Worm (Caenorhabditis elegans) whole organism, L4 larva: ENCODE measurements around the gene act-1.

ENCODE experiments used
- F10B5.3 ChIP-seq: sonication (generic microtip); optimal IDR thresholded peaks from 2 replicates; lab custom pipeline; 2016; ENCODE audit warnings: mild to moderate bottlenecking, missing genetic modification characterization, missing compliant biosample characterization
- F26F4.8 ChIP-seq: fragments of 200-800 bp; sonication (Bioruptor generic); conservative IDR thresholded peaks from 2 replicates; pipeline ENCODE4 v1.3.6; 2022; ENCODE audit warnings: missing genetic modification characterization, missing compliant biosample characterization
- F44E2.7 ChIP-seq: fragments of 200-800 bp; sonication (Bioruptor generic); IDR thresholded peaks from 2 replicates; pipeline ENCODE4 v2.1.2; 2022; ENCODE audit warnings: missing genetic modification characterization, missing compliant biosample characterization
- F49E8.2 ChIP-seq: sonication (generic microtip); optimal IDR thresholded peaks from 2 replicates; lab custom pipeline; 2016; ENCODE audit warnings: missing compliant biosample characterization, mild to moderate bottlenecking, missing genetic modification characterization, borderline replicate concordance
- T20F7.1 ChIP-seq: fragments of 200-800 bp; sonication (Bioruptor generic); optimal IDR thresholded peaks from 2 replicates; lab custom pipeline; 2018; ENCODE audit warnings: mild to moderate bottlenecking, missing genetic modification characterization, missing compliant biosample characterization
- T26A8.4 ChIP-seq: fragments of 200-800 bp; sonication (Bioruptor generic); IDR thresholded peaks from 2 replicates; pipeline ENCODE4 v1.3.6; 2022; ENCODE audit warnings: missing genetic modification characterization, missing compliant biosample characterization
- Y75B8A.6 ChIP-seq: fragments of 200-800 bp; sonication (Bioruptor generic); IDR thresholded peaks from 2 replicates; pipeline ENCODE4 v1.3.6; 2022; ENCODE audit warnings: missing genetic modification reagents, missing genetic modification characterization, missing compliant biosample characterization
- ZK337.2 ChIP-seq: fragments of 200-800 bp; sonication (Bioruptor generic); IDR thresholded peaks from 2 replicates; pipeline ENCODE4 v1.3.6; 2022; ENCODE audit warnings: missing genetic modification reagents, missing genetic modification characterization, missing compliant biosample characterization
- aha-1 ChIP-seq: fragments of 150-350 bp; peaks from one replicate; lab custom pipeline; 2014; ENCODE audit warnings: missing biosample characterization, missing genetic modification characterization
- ama-1 ChIP-seq: fragments of 150-350 bp; optimal IDR thresholded peaks from 2 replicates; lab custom pipeline; 2014; ENCODE audit warnings: inconsistent platforms, mixed read lengths
- attf-4 ChIP-seq: sonication (generic microtip); optimal IDR thresholded peaks from 3 replicates; lab custom pipeline; 2017; ENCODE audit warnings: missing biosample characterization, missing genetic modification characterization
- ceh-20 ChIP-seq: fragments of 200-800 bp; sonication (Bioruptor generic); IDR thresholded peaks from 2 replicates; pipeline ENCODE4 v1.3.6; 2022; ENCODE audit warnings: missing genetic modification reagents, missing genetic modification characterization, missing compliant biosample characterization
- daf-16 ChIP-seq, 3 experiments: sonication (generic microtip); optimal IDR thresholded peaks; 2 replicates each; lab custom pipeline; 2016 to 2017; ENCODE audit warnings: missing genetic modification characterization in 3 of 3, missing genetic modification reagents in 3 of 3, mild to moderate bottlenecking in 2 of 3, missing compliant biosample characterization in 2 of 3, missing biosample characterization in 1 of 3, moderate library complexity in 1 of 3
- dpl-1 ChIP-seq: fragments of 150-350 bp; optimal IDR thresholded peaks from 2 replicates; lab custom pipeline; 2014; ENCODE audit warnings: missing biosample characterization, missing genetic modification reagents, missing genetic modification characterization
- dve-1 ChIP-seq: sonication (generic microtip); optimal IDR thresholded peaks from 2 replicates; lab custom pipeline; 2017; ENCODE audit warnings: antibody characterized with exemption, mild to moderate bottlenecking, missing genetic modification characterization, missing compliant biosample characterization; ENCODE audit not compliant: insufficient read depth
- egl-43 ChIP-seq: fragments of 200-800 bp; sonication (Bioruptor generic); IDR thresholded peaks from 2 replicates; pipeline ENCODE4 v1.3.6; 2022; ENCODE audit warnings: missing genetic modification reagents, missing genetic modification characterization, missing compliant biosample characterization
- hif-1 ChIP-seq, 2 experiments: sonication (generic microtip); optimal IDR thresholded peaks; 2 replicates each; lab custom pipeline; 2016 to 2017; ENCODE audit warnings: missing compliant biosample characterization in 2 of 2, missing genetic modification characterization in 2 of 2, missing genetic modification reagents in 2 of 2, missing genotype in 2 of 2, mild to moderate bottlenecking in 1 of 2
- hlh-11 ChIP-seq: fragments of 200-800 bp; sonication (Bioruptor generic); optimal IDR thresholded peaks from 2 replicates; lab custom pipeline; 2018; ENCODE audit warnings: mild to moderate bottlenecking, missing genetic modification characterization, missing compliant biosample characterization
- lin-1 ChIP-seq: fragments of 200-800 bp; sonication (Bioruptor generic); IDR thresholded peaks from 2 replicates; pipeline ENCODE4 v1.3.6; 2022; ENCODE audit warnings: missing genetic modification reagents, missing genetic modification characterization, missing compliant biosample characterization
- lsy-2 ChIP-seq, 2 experiments: fragments of 150-350 bp in 1 of 2; sonication (generic microtip) in 1 of 2; optimal IDR thresholded peaks; 2 replicates each; lab custom pipeline; 2014 to 2017; ENCODE audit warnings: missing biosample characterization in 2 of 2, missing genetic modification characterization in 2 of 2
- madf-9 ChIP-seq: fragments of 200-800 bp; sonication (Bioruptor generic); conservative IDR thresholded peaks from 2 replicates; pipeline ENCODE4 v1.3.6; 2022; ENCODE audit warnings: missing genetic modification reagents, missing genetic modification characterization, missing compliant biosample characterization
- mdl-1 ChIP-seq, 2 experiments: fragments of 150-350 bp in 1 of 2; sonication (generic microtip) in 1 of 2; optimal IDR thresholded peaks; 2 replicates each; lab custom pipeline; 2014 to 2017; ENCODE audit warnings: missing biosample characterization in 2 of 2, missing genetic modification characterization in 2 of 2
- mxl-2 ChIP-seq: fragments of 200-800 bp; sonication (Bioruptor generic); conservative IDR thresholded peaks from 2 replicates; pipeline ENCODE4 v1.3.6; 2022; ENCODE audit warnings: missing genetic modification reagents, missing genetic modification characterization, missing compliant biosample characterization
- mxl-3 ChIP-seq: fragments of 200-800 bp; sonication (Bioruptor generic); optimal IDR thresholded peaks from 2 replicates; lab custom pipeline; 2018; ENCODE audit warnings: mild to moderate bottlenecking, missing genetic modification characterization, missing compliant biosample characterization
- nhr-10 ChIP-seq: fragments of 150-350 bp; optimal IDR thresholded peaks from 2 replicates; lab custom pipeline; 2014; ENCODE audit warnings: missing biosample characterization, missing genetic modification characterization
- nhr-102 ChIP-seq: sonication (generic microtip); optimal IDR thresholded peaks from 2 replicates; lab custom pipeline; 2016; ENCODE audit warnings: mild to moderate bottlenecking, missing genetic modification characterization, moderate library complexity, missing compliant biosample characterization
- nhr-11 ChIP-seq: fragments of 150-350 bp; optimal IDR thresholded peaks from 2 replicates; lab custom pipeline; 2014; ENCODE audit warnings: missing biosample characterization, missing genetic modification characterization
- nhr-25 ChIP-seq: sonication (generic microtip); optimal IDR thresholded peaks from 2 replicates; lab custom pipeline; 2017; ENCODE audit warnings: missing genetic modification characterization, mild to moderate bottlenecking, missing compliant biosample characterization, antibody characterized with exemption, moderate library complexity, borderline replicate concordance; ENCODE audit not compliant: insufficient read depth
- nhr-28 ChIP-seq: fragments of 150-350 bp; optimal IDR thresholded peaks from 2 replicates; lab custom pipeline; 2014; ENCODE audit warnings: missing biosample characterization, missing genetic modification characterization
- nhr-42 ChIP-seq: fragments of 200-800 bp; sonication (Bioruptor generic); IDR thresholded peaks from 2 replicates; pipeline ENCODE4 v1.3.6; 2022; ENCODE audit warnings: missing genetic modification characterization, missing compliant biosample characterization
- nhr-48 ChIP-seq: sonication (generic microtip); optimal IDR thresholded peaks from 2 replicates; lab custom pipeline; 2016; ENCODE audit warnings: mild to moderate bottlenecking, missing genetic modification characterization, missing compliant biosample characterization
- nhr-76 ChIP-seq: fragments of 150-350 bp; optimal IDR thresholded peaks from 2 replicates; lab custom pipeline; 2014; ENCODE audit warnings: missing biosample characterization, missing genetic modification characterization
- pha-4 ChIP-seq, 2 experiments: fragments of 150-350 bp in 1 of 2; fragments of 200-800 bp in 1 of 2; sonication (Bioruptor generic) in 1 of 2; IDR thresholded peaks in 1 of 2; optimal IDR thresholded peaks in 1 of 2; 2 replicates each; pipeline versions ENCODE4 v1.3.6 to Lab custom; 2014 to 2022; ENCODE audit warnings: missing genetic modification characterization in 2 of 2, missing genetic modification reagents in 2 of 2, missing biosample characterization in 1 of 2, missing compliant biosample characterization in 1 of 2
- php-3 ChIP-seq: fragments of 200-800 bp; sonication (Bioruptor generic); IDR thresholded peaks from 2 replicates; pipeline ENCODE4 v1.3.6; 2022; ENCODE audit warnings: missing genetic modification reagents, missing genetic modification characterization, missing compliant biosample characterization
- rbr-2 ChIP-seq: sonication (generic microtip); optimal IDR thresholded peaks from 2 replicates; lab custom pipeline; 2016; ENCODE audit warnings: missing genotype, missing genetic modification characterization, missing compliant biosample characterization
- saeg-2 ChIP-seq: fragments of 200-800 bp; sonication (Bioruptor generic); IDR thresholded peaks from 2 replicates; pipeline ENCODE4 v1.3.6; 2022; ENCODE audit warnings: missing genetic modification reagents, missing genetic modification characterization, missing compliant biosample characterization
- set-16 ChIP-seq: fragments of 200-800 bp; sonication (Bioruptor generic); IDR thresholded peaks from 2 replicates; pipeline ENCODE4 v1.3.6; 2022; ENCODE audit warnings: missing genetic modification reagents, missing genetic modification characterization, missing compliant biosample characterization
- snpc-1.2 ChIP-seq: fragments of 200-800 bp; sonication (Bioruptor generic); IDR thresholded peaks from 2 replicates; pipeline ENCODE4 v1.3.6; 2022; ENCODE audit warnings: missing genetic modification reagents, missing genetic modification characterization, missing compliant biosample characterization
- spr-1 ChIP-seq: sonication (generic microtip); optimal IDR thresholded peaks from 2 replicates; lab custom pipeline; 2016; ENCODE audit warnings: mild to moderate bottlenecking, missing genetic modification characterization, missing compliant biosample characterization
- tag-97 ChIP-seq: fragments of 200-800 bp; sonication (Bioruptor generic); IDR thresholded peaks from 2 replicates; pipeline ENCODE4 v1.3.6; 2022; ENCODE audit warnings: missing genetic modification characterization, missing compliant biosample characterization
- tra-1 ChIP-seq: fragments of 200-800 bp; sonication (Bioruptor generic); IDR thresholded peaks from 2 replicates; pipeline ENCODE4 v1.3.6; 2022; ENCODE audit warnings: missing genetic modification reagents, missing genetic modification characterization, missing compliant biosample characterization
- unc-39 ChIP-seq: sonication (generic microtip); optimal IDR thresholded peaks from 2 replicates; lab custom pipeline; 2017; ENCODE audit warnings: missing biosample characterization, missing genetic modification characterization
- unc-62 ChIP-seq, 3 experiments: fragments of 150-350 bp in 1 of 3; sonication (generic microtip); optimal IDR thresholded peaks in 2 of 3; peaks in 1 of 3; 1 replicate in 1 of 3; 2 replicates in 2 of 3; lab custom pipeline; 2014 to 2017; ENCODE audit warnings: missing biosample characterization in 3 of 3, missing genetic modification characterization in 3 of 3, missing genetic modification reagents in 3 of 3, missing genotype in 1 of 3
- vab-7 ChIP-seq: fragments of 200-800 bp; sonication (Bioruptor generic); IDR thresholded peaks from 2 replicates; pipeline ENCODE4 v1.3.6; 2022; ENCODE audit warnings: missing genetic modification reagents, missing genetic modification characterization, missing compliant biosample characterization
- zfp-2 ChIP-seq: sonication (generic microtip); optimal IDR thresholded peaks from 2 replicates; lab custom pipeline; 2016; ENCODE audit warnings: mild to moderate bottlenecking, missing genetic modification characterization, missing compliant biosample characterization
- ztf-11 ChIP-seq: fragments of 150-350 bp; optimal IDR thresholded peaks from 2 replicates; lab custom pipeline; 2014; ENCODE audit warnings: missing biosample characterization, missing genetic modification characterization
- ztf-7 ChIP-seq: fragments of 150-350 bp; optimal IDR thresholded peaks from 2 replicates; lab custom pipeline; 2014; ENCODE audit warnings: missing biosample characterization, missing genetic modification characterization

Gene act-1

ce11 chrV:11065513-11065912, 15.3 kb upstream of the act-1 start, which contains the start of gene nlp-80:
Gene nlp-80, minus strand, starts transcription at chrV:11065613.
- TF ChIP-seq nhr-28 (no peak), ztf-11 (tag; lab: Kevin White, UChicago) (no peak), saeg-2 (GFP tag; lab: Robert Waterston, UW) (no peak), aha-1 (tag; lab: Kevin White, UChicago) (no peak), zfp-2 (tag; lab: Kevin White, UChicago) (no peak), snpc-1.2 (GFP tag; lab: Robert Waterston, UW) (no peak), nhr-25 (no peak), unc-39 (no peak), nhr-11 (no peak), F26F4.8 (GFP tag; lab: Robert Waterston, UW) (no peak), mxl-2 (GFP tag; lab: Robert Waterston, UW) (no peak), nhr-76 (tag; lab: Kevin White, UChicago) (no peak), rbr-2 (tag; lab: Kevin White, UChicago) (no peak)

- peak; percentile 21 for TF ChIP-seq nhr-48 (tag; lab: Kevin White, UChicago)
- TF ChIP-seq unc-62 (GFP tag; optimal IDR thresholded peaks at IDR 0.05 in 1 of 2; lab: Kevin White, UChicago), result no peak
- TF ChIP-seq unc-62 (tag; optimal IDR thresholded peaks at IDR 0.05; lab: Kevin White, UChicago), result no peak
- TF ChIP-seq mdl-1 (tag; optimal IDR thresholded peaks at IDR 0.05; lab: Kevin White, UChicago), result peak in 1 of 2 experiments; percentile 77
- peak in 1 of 2 experiments; percentile 27 for TF ChIP-seq hif-1 (tag; optimal IDR thresholded peaks at IDR 0.05; lab: Kevin White, UChicago)
- peak in 1 of 2 experiments; percentile 86 for TF ChIP-seq daf-16 (GFP tag; optimal IDR thresholded peaks at IDR 0.05; lab: Kevin White, UChicago)
- TF ChIP-seq daf-16 (tag; optimal IDR thresholded peaks at IDR 0.05; lab: Kevin White, UChicago), result peak; percentile 99
- no peak for TF ChIP-seq nhr-11
- peak; percentile 94 for TF ChIP-seq php-3 (GFP tag; lab: Robert Waterston, UW)
- peak; percentile 96 for TF ChIP-seq dve-1 (tag; lab: Kevin White, UChicago)
- no peak for TF ChIP-seq set-16 (GFP tag; lab: Robert Waterston, UW)
- TF ChIP-seq ceh-20 (GFP tag; lab: Robert Waterston, UW), result 0 out of 2 replicates have a peak, but pooled peaks have one; percentile 41
- no peak for TF ChIP-seq nhr-10 (tag; lab: Kevin White, UChicago)
- no peak for TF ChIP-seq ztf-7 (tag; lab: Kevin White, UChicago)
- peak; percentile 82 for TF ChIP-seq nhr-102 (tag; lab: Kevin White, UChicago)
- peak; percentile 52 for TF ChIP-seq lin-1 (GFP tag; lab: Robert Waterston, UW)
- no peak for TF ChIP-seq attf-4 (tag; lab: Kevin White, UChicago)
- TF ChIP-seq F44E2.7 (GFP tag; lab: Robert Waterston, UW), result no peak
- TF ChIP-seq F49E8.2, result no peak
- no peak for TF ChIP-seq egl-43
- TF ChIP-seq F10B5.3, result no peak
- peak; percentile 61; the same call in 1 of the 2 replicates for TF ChIP-seq tra-1 (GFP tag; lab: Robert Waterston, UW)
- peak in 1 of 2 experiments; percentile 53 for TF ChIP-seq lsy-2 (tag; optimal IDR thresholded peaks at IDR 0.05; lab: Kevin White, UChicago)
- no peak for TF ChIP-seq nhr-76 (tag; lab: Kevin White, UChicago)
- no peak for TF ChIP-seq ztf-11 (tag; lab: Kevin White, UChicago)
- peak; percentile 91 for TF ChIP-seq hlh-11 (tag; lab: Kevin White, UChicago)
- no peak for TF ChIP-seq ama-1 (lab: Kevin White, UChicago)
- TF ChIP-seq T20F7.1, result peak; percentile 58
- TF ChIP-seq nhr-42 (GFP tag; lab: Robert Waterston, UW), result 0 out of 2 replicates have a peak, but pooled peaks have one; percentile 5
- no peak for TF ChIP-seq pha-4 (GFP tag; IDR thresholded peaks at IDR 0.05; lab: Robert Waterston, UW)
- TF ChIP-seq pha-4 (tag; optimal IDR thresholded peaks at IDR 0.05; lab: Kevin White, UChicago), result peak; percentile 2
- TF ChIP-seq spr-1 (tag; lab: Kevin White, UChicago), result no peak
- no peak for TF ChIP-seq madf-9 (GFP tag; lab: Robert Waterston, UW)
- no peak for TF ChIP-seq tag-97 (GFP tag; lab: Robert Waterston, UW)
- TF ChIP-seq T26A8.4, result peak; percentile 36; the same call in 1 of the 2 replicates
- no peak for TF ChIP-seq dpl-1 (GFP tag; lab: Kevin White, UChicago)
- TF ChIP-seq saeg-2 (GFP tag; lab: Robert Waterston, UW), result peak; percentile 65; the same call in 1 of the 2 replicates
- peak; percentile 54 for TF ChIP-seq mxl-3 (GFP tag; lab: Kevin White, UChicago)
- no peak for TF ChIP-seq nhr-25
- no peak for TF ChIP-seq vab-7 (GFP tag; lab: Robert Waterston, UW)
- no peak for TF ChIP-seq ZK337.2 (GFP tag; lab: Robert Waterston, UW)
- TF ChIP-seq Y75B8A.6 (GFP tag; lab: Robert Waterston, UW), result no peak
These were observed 11.6 kb upstream of the act-1 start, which contains the start of gene T04C12.8 for ce11 chrV:11069277-11069676. Gene T04C12.8, minus strand, starts transcription at chrV:11069358.
